Worm (Caenorhabditis elegans): ENCODE results near the gene daf-5.
"Not testable (repeated sequence)": the region's sequence is repeated elsewhere in the genome, so short reads cannot be mapped to it uniquely, and the experiment has no call there.

DNA sequence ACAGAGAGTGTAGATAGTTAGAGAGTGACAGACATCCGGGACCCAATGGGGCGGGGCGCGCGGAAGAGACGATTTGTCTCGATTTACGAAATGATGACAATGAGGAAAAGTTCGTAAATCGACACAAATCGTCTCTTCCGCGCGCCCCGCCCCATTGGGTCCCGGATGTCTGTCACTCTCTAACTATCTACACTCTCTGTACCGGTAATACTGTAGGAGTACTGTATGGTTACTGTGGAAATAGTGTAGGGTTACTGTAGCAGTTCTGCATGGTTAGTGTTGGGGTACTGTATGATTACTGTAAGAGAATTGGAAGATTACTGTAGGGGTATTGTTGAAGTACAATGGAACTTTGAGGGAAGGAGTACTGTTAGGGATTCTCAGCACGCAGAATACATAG lies 30.9 kb downstream of the daf-5 start, which contains the start of gene F01D5.10:
- TF ChIP-seq ztf-29 (GFP tag; IDR thresholded peaks at IDR 0.05); klf-2 (GFP tag; conservative IDR thresholded peaks at IDR 0.05); med-1 (GFP tag; optimal IDR thresholded peaks at IDR 0.05; ENCODE audit: insufficient read depth): not testable (repeated sequence)
